Fruit fly (Drosophila melanogaster) whole organism, embryonic: ENCODE data around the gene Gart.

Experiments
- Atf-2 ChIP-seq: fragments of 200-800 bp; sonication (Bioruptor generic); optimal IDR thresholded peaks from 2 replicates; lab custom pipeline; 2016; ENCODE audit warnings: missing biosample characterization, missing genetic modification characterization
- Bdp1 ChIP-seq: fragments of 200-800 bp; sonication (Bioruptor generic); optimal IDR thresholded peaks from 3 replicates; lab custom pipeline; 2016; ENCODE audit warnings: missing biosample characterization, missing genetic modification characterization
- Blimp-1 ChIP-seq: fragments of 200-800 bp; sonication (Bioruptor generic); optimal IDR thresholded peaks from 3 replicates; lab custom pipeline; 2018; ENCODE audit warnings: missing biosample characterization, missing genetic modification characterization, mild to moderate bottlenecking, moderate library complexity, missing genetic modification reagents
- CG10959 ChIP-seq: fragments of 200-800 bp; sonication (Bioruptor generic); IDR thresholded peaks from 2 replicates; pipeline ENCODE4 v1.3.6; 2022; ENCODE audit warnings: missing biosample characterization, missing genetic modification characterization
- CG11504 ChIP-seq: fragments of 200-800 bp; sonication (Bioruptor generic); optimal IDR thresholded peaks from 3 replicates; lab custom pipeline; 2019; ENCODE audit warnings: missing biosample characterization, mild to moderate bottlenecking, missing genetic modification characterization, moderate library complexity
- CG13287 ChIP-seq: fragments of 200-800 bp; sonication (Bioruptor generic); IDR thresholded peaks from 2 replicates; pipeline ENCODE4 v1.3.6; 2022; ENCODE audit warnings: missing biosample characterization, missing genetic modification characterization; ENCODE audit not compliant: partially characterized antibody
- CG13296 ChIP-seq: fragments of 200-800 bp; sonication (Bioruptor generic); optimal IDR thresholded peaks from 3 replicates; lab custom pipeline; 2018; ENCODE audit warnings: missing biosample characterization, mild to moderate bottlenecking, missing genetic modification characterization
- CG13424 ChIP-seq: fragments of 200-800 bp; sonication (Bioruptor generic); optimal IDR thresholded peaks from 2 replicates; lab custom pipeline; 2019; ENCODE audit warnings: missing biosample characterization, mild to moderate bottlenecking, missing genetic modification characterization, moderate library complexity
- CG13775 ChIP-seq: fragments of 200-800 bp; sonication (Bioruptor generic); optimal IDR thresholded peaks from 3 replicates; lab custom pipeline; 2017; ENCODE audit warnings: missing biosample characterization, mild to moderate bottlenecking, missing genetic modification characterization
- CG14014 ChIP-seq: fragments of 200-800 bp; sonication (Bioruptor generic); IDR thresholded peaks from 2 replicates; pipeline ENCODE4 v1.3.6; 2022; ENCODE audit warnings: missing biosample characterization, missing genetic modification characterization
- CG14441 ChIP-seq: fragments of 200-800 bp; sonication (Bioruptor generic); IDR thresholded peaks from 2 replicates; pipeline ENCODE4 v1.3.6; 2022; ENCODE audit warnings: missing biosample characterization, missing genetic modification characterization
- CG15073 ChIP-seq: fragments of 200-800 bp; sonication (Bioruptor generic); optimal IDR thresholded peaks from 2 replicates; lab custom pipeline; 2016; ENCODE audit warnings: missing biosample characterization, missing genetic modification characterization
- CG17829 ChIP-seq: fragments of 200-800 bp; optimal IDR thresholded peaks from 2 replicates; lab custom pipeline; 2019; ENCODE audit warnings: missing biosample characterization, mild to moderate bottlenecking, missing genetic modification characterization, moderate library complexity
- CG18011 ChIP-seq: fragments of 200-800 bp; sonication (Bioruptor generic); optimal IDR thresholded peaks from 2 replicates; lab custom pipeline; 2017; ENCODE audit warnings: missing biosample characterization, missing genetic modification characterization, mild to moderate bottlenecking, moderate library complexity, missing genotype
- CG2712 ChIP-seq: fragments of 200-800 bp; optimal IDR thresholded peaks from 3 replicates; lab custom pipeline; 2019; ENCODE audit warnings: missing biosample characterization, mild to moderate bottlenecking, missing genetic modification characterization, moderate library complexity
- CG30431 ChIP-seq: fragments of 200-800 bp; sonication (Bioruptor generic); optimal IDR thresholded peaks from 2 replicates; lab custom pipeline; 2017; ENCODE audit warnings: missing biosample characterization, missing genetic modification characterization
- CG3065 ChIP-seq: fragments of 200-800 bp; sonication (Bioruptor generic); optimal IDR thresholded peaks from 2 replicates; lab custom pipeline; 2016; ENCODE audit warnings: missing biosample characterization, missing genetic modification characterization
- CG3847 ChIP-seq: fragments of 200-800 bp; sonication (Bioruptor generic); IDR thresholded peaks from 2 replicates; pipeline ENCODE4 v1.3.6; 2022; ENCODE audit warnings: missing biosample characterization, missing genetic modification characterization
- CG5953 ChIP-seq: fragments of 200-800 bp; sonication (Bioruptor generic); IDR thresholded peaks from 2 replicates; pipeline ENCODE4 v1.3.6; 2022; ENCODE audit warnings: missing biosample characterization, missing genetic modification characterization
- CG7357 ChIP-seq: fragments of 200-800 bp; sonication (Bioruptor generic); IDR thresholded peaks from 3 replicates; pipeline ENCODE4 v1.3.6; 2022; ENCODE audit warnings: missing biosample characterization, missing genetic modification characterization
- CG9817 ChIP-seq: fragments of 200-800 bp; sonication (Bioruptor generic); optimal IDR thresholded peaks from 2 replicates; lab custom pipeline; 2018; ENCODE audit warnings: missing biosample characterization, mild to moderate bottlenecking, missing genetic modification characterization, moderate library complexity
- D19A ChIP-seq: fragments of 200-800 bp; optimal IDR thresholded peaks from 3 replicates; lab custom pipeline; 2019; ENCODE audit warnings: missing biosample characterization, mild to moderate bottlenecking, missing genetic modification characterization, moderate library complexity
- HLH3B ChIP-seq: fragments of 200-800 bp; sonication (Bioruptor generic); IDR thresholded peaks from 2 replicates; pipeline ENCODE4 v1.3.6; 2022; ENCODE audit warnings: missing biosample characterization, missing genetic modification characterization
- Med ChIP-seq: fragments of 200-800 bp; sonication (Bioruptor generic); peaks from one replicate; lab custom pipeline; 2016; ENCODE audit warnings: missing biosample characterization, missing genetic modification characterization, mild to moderate bottlenecking, inconsistent platforms, moderate library complexity
- PHDP ChIP-seq: fragments of 200-800 bp; sonication (Bioruptor generic); optimal IDR thresholded peaks from 3 replicates; lab custom pipeline; 2018; ENCODE audit warnings: missing biosample characterization, mild to moderate bottlenecking, missing genetic modification characterization, moderate library complexity
- Rx ChIP-seq: fragments of 200-800 bp; sonication (Bioruptor generic); IDR thresholded peaks from 2 replicates; pipeline ENCODE4 v1.3.6; 2022; ENCODE audit warnings: missing biosample characterization, missing genetic modification characterization
- Sin3A ChIP-seq: fragments of >200 bp; optimal IDR thresholded peaks from 2 replicates; lab custom pipeline; 2018
- Taf1 ChIP-seq: fragments of 200-800 bp; sonication (Bioruptor generic); IDR thresholded peaks from 2 replicates; pipeline ENCODE4 v1.3.6; 2022; ENCODE audit warnings: missing biosample characterization, missing genetic modification characterization
- Xrp1 ChIP-seq: fragments of 200-800 bp; sonication (Bioruptor generic); IDR thresholded peaks from 2 replicates; pipeline ENCODE4 v1.3.6; 2022; ENCODE audit warnings: missing biosample characterization, missing genetic modification characterization
- ara ChIP-seq: fragments of 200-800 bp; sonication (Bioruptor generic); IDR thresholded peaks from 2 replicates; pipeline ENCODE4 v1.3.6; 2022; ENCODE audit warnings: missing biosample characterization, missing genetic modification characterization
- bcd ChIP-seq: fragments of 200-800 bp; sonication (Bioruptor generic); optimal IDR thresholded peaks from 2 replicates; lab custom pipeline; 2017; ENCODE audit warnings: missing biosample characterization, mild to moderate bottlenecking, missing genetic modification characterization
- cato ChIP-seq: fragments of 200-800 bp; sonication (Bioruptor generic); optimal IDR thresholded peaks from 2 replicates; lab custom pipeline; 2016; ENCODE audit warnings: missing biosample characterization, missing genetic modification characterization, borderline replicate concordance
- caup ChIP-seq: fragments of 200-800 bp; sonication (Bioruptor generic); optimal IDR thresholded peaks from 3 replicates; lab custom pipeline; 2017; ENCODE audit warnings: missing biosample characterization, mild to moderate bottlenecking, missing genetic modification characterization, moderate library complexity; ENCODE audit not compliant: severe bottlenecking
- croc ChIP-seq: fragments of 200-800 bp; sonication (Bioruptor generic); conservative IDR thresholded peaks from 3 replicates; pipeline ENCODE4 v1.3.6; 2022; ENCODE audit warnings: missing biosample characterization, missing genetic modification characterization
- danr ChIP-seq: fragments of 200-800 bp; sonication (Bioruptor generic); IDR thresholded peaks from 2 replicates; pipeline ENCODE4 v1.3.6; 2022; ENCODE audit warnings: missing biosample characterization, missing genetic modification characterization
- dysf ChIP-seq: fragments of 200-800 bp; sonication (Bioruptor generic); IDR thresholded peaks from 3 replicates; pipeline ENCODE4 v1.3.6; 2022; ENCODE audit warnings: missing biosample characterization, missing genetic modification characterization
- fd3F ChIP-seq: fragments of 200-800 bp; sonication (Bioruptor generic); optimal IDR thresholded peaks from 2 replicates; lab custom pipeline; 2018; ENCODE audit warnings: missing biosample characterization, mild to moderate bottlenecking, missing genetic modification characterization, moderate library complexity
- fd96Cb ChIP-seq: fragments of 200-800 bp; sonication (Bioruptor generic); optimal IDR thresholded peaks from 2 replicates; lab custom pipeline; 2018; ENCODE audit warnings: missing biosample characterization, mild to moderate bottlenecking, missing genetic modification characterization, moderate library complexity
- gcm2 ChIP-seq: fragments of 200-800 bp; sonication (Bioruptor generic); optimal IDR thresholded peaks from 2 replicates; lab custom pipeline; 2016; ENCODE audit warnings: missing biosample characterization, missing genetic modification characterization
- ken ChIP-seq: fragments of 200-800 bp; sonication (Bioruptor generic); IDR thresholded peaks from 3 replicates; pipeline ENCODE4 v1.3.6; 2022; ENCODE audit warnings: missing biosample characterization, missing genetic modification characterization
- lmd ChIP-seq: fragments of 200-800 bp; sonication (Bioruptor generic); IDR thresholded peaks from 2 replicates; pipeline ENCODE4 v1.3.6; 2022; ENCODE audit warnings: missing biosample characterization, missing genetic modification characterization
- lola ChIP-seq, 3 experiments: fragments of >200 bp in 2 of 3; fragments of 200-800 bp in 1 of 3; sonication (Bioruptor generic) in 1 of 3; optimal IDR thresholded peaks; 2 replicates each; lab custom pipeline; 2017 to 2019; ENCODE audit warnings: missing biosample characterization in 3 of 3, missing genetic modification characterization in 3 of 3, mild to moderate bottlenecking in 1 of 3, moderate library complexity in 1 of 3
- nerfin-2 ChIP-seq: fragments of 200-800 bp; sonication (Bioruptor generic); IDR thresholded peaks from 2 replicates; pipeline ENCODE4 v1.3.6; 2022; ENCODE audit warnings: missing biosample characterization, missing genetic modification characterization; ENCODE audit not compliant: partially characterized antibody
- oc ChIP-seq: fragments of 200-800 bp; sonication (Bioruptor generic); optimal IDR thresholded peaks from 2 replicates; lab custom pipeline; 2018; ENCODE audit warnings: missing biosample characterization, mild to moderate bottlenecking, missing genetic modification characterization, moderate library complexity
- sc ChIP-seq, 3 experiments: fragments of >200 bp in 2 of 3; fragments of 200-800 bp in 1 of 3; sonication (Bioruptor generic) in 1 of 3; optimal IDR thresholded peaks; 2 replicates in 2 of 3; 3 replicates in 1 of 3; lab custom pipeline; 2017; ENCODE audit warnings: mild to moderate bottlenecking in 1 of 3, missing biosample characterization in 1 of 3, missing genetic modification characterization in 1 of 3, missing genetic modification reagents in 1 of 3
- sob ChIP-seq: fragments of 200-800 bp; sonication (Bioruptor generic); IDR thresholded peaks from 2 replicates; pipeline ENCODE4 v1.3.6; 2022; ENCODE audit warnings: missing biosample characterization, missing genetic modification characterization
- tap ChIP-seq: fragments of 200-800 bp; optimal IDR thresholded peaks from 3 replicates; lab custom pipeline; 2019; ENCODE audit warnings: missing biosample characterization, mild to moderate bottlenecking, missing genetic modification characterization, moderate library complexity
- trh ChIP-seq: fragments of 200-800 bp; sonication (Bioruptor generic); optimal IDR thresholded peaks from 2 replicates; lab custom pipeline; 2016; ENCODE audit warnings: missing biosample characterization, missing genetic modification characterization
- yki ChIP-seq: fragments of >200 bp; optimal IDR thresholded peaks from 3 replicates; lab custom pipeline; 2018

The Gart gene

dm6 chr2L:7042150-7042811 is 18.6 kb upstream of the Gart start (continued):
- TF ChIP-seq PHDP: peak; percentile 38
- peak; percentile 66; the same call in 2 of the 3 replicates for TF ChIP-seq ken (GFP tag; lab: Robert Waterston, UW)
- no peak for TF ChIP-seq CG10959 (GFP tag; lab: Robert Waterston, UW)
- peak; percentile 64 for TF ChIP-seq sob
- peak; percentile 36 for TF ChIP-seq CG11504
- TF ChIP-seq ara (GFP tag; lab: Robert Waterston, UW): peak; percentile 12; the same call in 1 of the 2 replicates
- TF ChIP-seq D19A: no peak
- peak; percentile 16 for TF ChIP-seq fd96Cb
- TF ChIP-seq CG3847: peak; percentile 88
- TF ChIP-seq CG7357: 0 out of 3 replicates have a peak, but pooled peaks have one; percentile 7
- peak; percentile 42 for TF ChIP-seq bcd (GFP tag; lab: Kevin White, UChicago)
- no peak for TF ChIP-seq trh (GFP tag; lab: Kevin White, UChicago)
- TF ChIP-seq CG13775 (GFP tag; lab: Kevin White, UChicago): peak; percentile 49
- TF ChIP-seq Med (GFP tag; lab: Kevin White, UChicago): peak; percentile 95
- TF ChIP-seq CG14014: peak; percentile 43; the same call in 1 of the 2 replicates
- TF ChIP-seq HLH3B (GFP tag; lab: Robert Waterston, UW): peak; percentile 59
- TF ChIP-seq tap (tag; lab: Kevin White, UChicago): no peak
- TF ChIP-seq Blimp-1 (GFP tag; lab: Kevin White, UChicago): peak; percentile 9
- no peak for TF ChIP-seq cato (GFP tag; lab: Kevin White, UChicago)
- no peak for TF ChIP-seq Taf1 (GFP tag; lab: Robert Waterston, UW)
- TF ChIP-seq nerfin-2 (GFP tag; lab: Robert Waterston, UW): peak; percentile 46; the same call in 1 of the 2 replicates
- TF ChIP-seq Bdp1 (GFP tag; lab: Kevin White, UChicago): peak; percentile 9
- TF ChIP-seq CG9817 (tag; lab: Kevin White, UChicago): peak; percentile 23
- no peak for TF ChIP-seq lola (GFP tag; optimal IDR thresholded peaks at IDR 0.05; lab: Kevin White, UChicago)
- TF ChIP-seq Sin3A (lab: Kevin White, UChicago): peak; percentile 44
- peak; percentile 67 for TF ChIP-seq caup (GFP tag; lab: Kevin White, UChicago)
- TF ChIP-seq CG17829 (tag; lab: Kevin White, UChicago): peak; percentile 41
- TF ChIP-seq oc (tag; lab: Kevin White, UChicago): no peak
- TF ChIP-seq CG13296: peak; percentile 36
- TF ChIP-seq croc (GFP tag; lab: Robert Waterston, UW): no peak
- TF ChIP-seq CG30431 (GFP tag; lab: Kevin White, UChicago): no peak
- peak; percentile 68 for TF ChIP-seq CG14441
- TF ChIP-seq CG2712 (tag; lab: Kevin White, UChicago): peak; percentile 33
- peak; percentile 5 for TF ChIP-seq fd3F (GFP tag; lab: Kevin White, UChicago)
- peak; percentile 30 for TF ChIP-seq CG13424 (tag; lab: Kevin White, UChicago)
- TF ChIP-seq CG13287: peak; percentile 85
- TF ChIP-seq gcm2: peak; percentile 22
- TF ChIP-seq dysf (GFP tag; lab: Robert Waterston, UW): peak; percentile 58
- peak; percentile 41 for TF ChIP-seq CG5953
- TF ChIP-seq Xrp1 (GFP tag; lab: Robert Waterston, UW): no peak
- TF ChIP-seq sc (optimal IDR thresholded peaks at IDR 0.05; lab: Kevin White, UChicago): no peak
- no peak for TF ChIP-seq sc (GFP tag; optimal IDR thresholded peaks at IDR 0.05; lab: Kevin White, UChicago)
- TF ChIP-seq CG18011 (GFP tag; lab: Kevin White, UChicago): no peak
- no peak for TF ChIP-seq Atf-2 (GFP tag; lab: Kevin White, UChicago)
- TF ChIP-seq danr: 0 out of 2 replicates have a peak, but pooled peaks have one; percentile 11
- TF ChIP-seq lmd: peak; percentile 54
- TF ChIP-seq Rx (GFP tag; lab: Robert Waterston, UW): peak; percentile 26; the same call in 1 of the 2 replicates
- TF ChIP-seq yki (lab: Kevin White, UChicago): no peak
- no peak for TF ChIP-seq CG15073
- no peak for TF ChIP-seq CG3065
